Fruit fly (Drosophila melanogaster): ENCODE measurements around the gene CG10352.

dm6 chrX:11839308-11839707 lies 37.7 kb downstream of the CG10352 start, which contains the start of gene Cyp28c1:
- TF ChIP-seq CG17806 (tag; optimal IDR thresholded peaks at IDR 0.05) (no peak), Snoo (tag; optimal IDR thresholded peaks at IDR 0.05) (no peak), CG34367 (tag; optimal IDR thresholded peaks at IDR 0.05) (no peak), CG8301 (tag; optimal IDR thresholded peaks at IDR 0.05) (no peak), CG13204 (GFP tag; optimal IDR thresholded peaks at IDR 0.05) (no peak), rn (GFP tag; IDR thresholded peaks at IDR 0.05) (no peak)
